Worm (Caenorhabditis elegans): ENCODE results near the gene flp-7.

Gene flp-7

ce11 chrX:5917284-5917683 lies 31.6 kb downstream of the flp-7 start, which contains the start of gene Y23B4A.1:
Y23B4A.1 (minus strand) TSS chrX:5917384.
- no peak for TF ChIP-seq dmd-4 (tag; optimal IDR thresholded peaks at IDR 0.05)
- TF ChIP-seq egl-27 (tag; optimal IDR thresholded peaks at IDR 0.05), result no peak
- no peak for TF ChIP-seq lin-11 (tag; optimal IDR thresholded peaks at IDR 0.05)
- TF ChIP-seq snpc-4 (tag; optimal IDR thresholded peaks at IDR 0.05), result no peak
- TF ChIP-seq ztf-4 (tag; optimal IDR thresholded peaks at IDR 0.05), result no peak
- no peak for TF ChIP-seq nhr-11 (tag; optimal IDR thresholded peaks at IDR 0.05)
- no peak for TF ChIP-seq nhr-25 (tag; optimal IDR thresholded peaks at IDR 0.05)
- TF ChIP-seq lin-13 (GFP tag; optimal IDR thresholded peaks at IDR 0.05), result no peak

- TF ChIP-seq peb-1 (tag; optimal IDR thresholded peaks at IDR 0.05) (no peak), elt-1 (tag; optimal IDR thresholded peaks at IDR 0.05) (no peak), gmeb-1 (tag; optimal IDR thresholded peaks at IDR 0.05) (no peak), fos-1 (tag; optimal IDR thresholded peaks at IDR 0.05) (no peak), lin-13 (GFP tag; optimal IDR thresholded peaks at IDR 0.05) (no peak), C34F6.9 (tag; optimal IDR thresholded peaks at IDR 0.05) (no peak), aly-2 (tag; optimal IDR thresholded peaks at IDR 0.05) (no peak), unc-62 (GFP tag; optimal IDR thresholded peaks at IDR 0.05) (no peak), nhr-11 (tag; optimal IDR thresholded peaks at IDR 0.05) (no peak)
Observed at ce11 chrX:5919097-5919496, 33.4 kb downstream of the flp-7 start, which contains the start of gene capa-1. capa-1 (plus strand) TSS chrX:5919397.

ce11 chrX:5923672-5924071 lies 38.0 kb downstream of the flp-7 start:
- TF ChIP-seq dmd-4 (tag; optimal IDR thresholded peaks at IDR 0.05) (no peak), nhr-77 (tag; optimal IDR thresholded peaks at IDR 0.05) (no peak), mab-5 (tag; optimal IDR thresholded peaks at IDR 0.05) (no peak), ztf-11 (tag; optimal IDR thresholded peaks at IDR 0.05) (no peak), sma-9 (GFP tag; optimal IDR thresholded peaks at IDR 0.05) (no peak), sma-9 (tag; optimal IDR thresholded peaks at IDR 0.05) (no peak), nhr-129 (tag; optimal IDR thresholded peaks at IDR 0.05) (no peak), ZK546.5 (tag; optimal IDR thresholded peaks at IDR 0.05) (no peak), elt-1 (tag; optimal IDR thresholded peaks at IDR 0.05) (no peak), ceh-82 (tag; optimal IDR thresholded peaks at IDR 0.05) (no peak), mbf-1 (tag; optimal IDR thresholded peaks at IDR 0.05) (no peak), gmeb-1 (tag; optimal IDR thresholded peaks at IDR 0.05) (no peak), lin-11 (tag; optimal IDR thresholded peaks at IDR 0.05) (no peak), unc-39 (tag; optimal IDR thresholded peaks at IDR 0.05) (no peak), unc-62 (GFP tag; optimal IDR thresholded peaks at IDR 0.05) (no peak), C34F6.9 (tag; optimal IDR thresholded peaks at IDR 0.05) (no peak), nhr-12 (tag; optimal IDR thresholded peaks at IDR 0.05) (no peak)

ce11 chrX:5930822-5931221 lies 45.2 kb downstream of the flp-7 start, which contains the start of gene egl-6:
egl-6 (plus strand) TSS chrX:5931122.
- TF ChIP-seq lin-11 (tag; optimal IDR thresholded peaks at IDR 0.05) (no peak), ceh-16 (tag; optimal IDR thresholded peaks at IDR 0.05) (no peak), gmeb-1 (tag; optimal IDR thresholded peaks at IDR 0.05) (no peak), crh-2 (tag; optimal IDR thresholded peaks at IDR 0.05) (no peak), unc-39 (tag; optimal IDR thresholded peaks at IDR 0.05) (no peak), Y55F3AM.14 (GFP tag; optimal IDR thresholded peaks at IDR 0.05) (no peak), nhr-23 (tag; optimal IDR thresholded peaks at IDR 0.05) (no peak), lin-13 (GFP tag; optimal IDR thresholded peaks at IDR 0.05) (no peak), nhr-129 (tag; optimal IDR thresholded peaks at IDR 0.05) (no peak), blmp-1 (tag; optimal IDR thresholded peaks at IDR 0.05; ENCODE audit: insufficient read depth) (no peak), zag-1 (tag; optimal IDR thresholded peaks at IDR 0.05) (no peak), fos-1 (tag; optimal IDR thresholded peaks at IDR 0.05) (no peak), ztf-4 (tag; optimal IDR thresholded peaks at IDR 0.05) (no peak), elt-3 (tag; optimal IDR thresholded peaks at IDR 0.05) (no peak), mdl-1 (tag; optimal IDR thresholded peaks at IDR 0.05) (no peak), nhr-77 (tag; optimal IDR thresholded peaks at IDR 0.05) (no peak)

ce11 chrX:5932923-5933322 lies 47.3 kb downstream of the flp-7 start:
- TF ChIP-seq crh-2 (tag; optimal IDR thresholded peaks at IDR 0.05) (no peak), unc-39 (tag; optimal IDR thresholded peaks at IDR 0.05) (no peak), nhr-21 (tag; optimal IDR thresholded peaks at IDR 0.05) (no peak), nhr-237 (tag; optimal IDR thresholded peaks at IDR 0.05) (no peak), sem-4 (tag; optimal IDR thresholded peaks at IDR 0.05) (no peak), gmeb-1 (tag; optimal IDR thresholded peaks at IDR 0.05) (no peak), elt-1 (tag; optimal IDR thresholded peaks at IDR 0.05) (no peak), snpc-4 (tag; optimal IDR thresholded peaks at IDR 0.05) (no peak), fos-1 (tag; optimal IDR thresholded peaks at IDR 0.05) (no peak), ama-1 (optimal IDR thresholded peaks at IDR 0.05) (no peak), ztf-1 (GFP tag; conservative IDR thresholded peaks at IDR 0.05) (no peak), ceh-82 (tag; optimal IDR thresholded peaks at IDR 0.05) (no peak), peb-1 (tag; optimal IDR thresholded peaks at IDR 0.05) (no peak), alr-1 (tag; optimal IDR thresholded peaks at IDR 0.05) (no peak)

Data from whole organism, L2 larva.